Fruit fly (Drosophila melanogaster): Measurements from ENCODE around the gene CG31465.
A peak's percentile ranks its signal among the peaks of the same experiment; 100 is the strongest.

The CG31465 gene

dm6 chr3R:21835388-21836200, 45.0 kb upstream of the CG31465 start (continued):
- TF ChIP-seq CG9609 (GFP tag; optimal IDR thresholded peaks at IDR 0.05) (no peak), sisA (GFP tag; IDR thresholded peaks at IDR 0.05) (no peak), danr (GFP tag; IDR thresholded peaks at IDR 0.05) (no peak), CG7786 (GFP tag; optimal IDR thresholded peaks at IDR 0.05) (no peak), CG10209 (GFP tag; optimal IDR thresholded peaks at IDR 0.05) (peak; percentile 14), fd3F (GFP tag; optimal IDR thresholded peaks at IDR 0.05) (no peak), crol (GFP tag; IDR thresholded peaks at IDR 0.05) (peak; percentile 75), gce (GFP tag; IDR thresholded peaks at IDR 0.05) (0 out of 3 replicates have a peak, but pooled peaks have one; percentile 10), CG10959 (GFP tag; IDR thresholded peaks at IDR 0.05) (no peak), CG6791 (GFP tag; IDR thresholded peaks at IDR 0.05; ENCODE audit: partially characterized antibody) (no peak), CG12219 (GFP tag; optimal IDR thresholded peaks at IDR 0.05) (peak; percentile 9), zfh1 (GFP tag; IDR thresholded peaks at IDR 0.05) (0 out of 3 replicates have a peak, but pooled peaks have one; percentile 35), run (tag; optimal IDR thresholded peaks at IDR 0.05) (no peak), Hr3 (GFP tag; optimal IDR thresholded peaks at IDR 0.05) (no peak), Scr (GFP tag; IDR thresholded peaks at IDR 0.05; ENCODE audit: partially characterized antibody) (no peak), sens-2 (GFP tag; IDR thresholded peaks at IDR 0.05) (no peak), CG7556 (GFP tag; optimal IDR thresholded peaks at IDR 0.05) (peak; percentile 5), lmd (GFP tag; IDR thresholded peaks at IDR 0.05) (no peak), fd64A (GFP tag; optimal IDR thresholded peaks at IDR 0.05) (peak; percentile 4), CG4360 (GFP tag; IDR thresholded peaks at IDR 0.05) (no peak), Opbp (GFP tag; IDR thresholded peaks at IDR 0.05; ENCODE audit: partially characterized antibody) (no peak), Ada2b (GFP tag; IDR thresholded peaks at IDR 0.05) (no peak), pan (optimal IDR thresholded peaks at IDR 0.05) (peak in 1 of 2 experiments; percentile 56), pan (GFP tag; optimal IDR thresholded peaks at IDR 0.05 in 1 of 2, IDR thresholded peaks at IDR 0.05 in 1 of 2) (no peak), Rfx (GFP tag; IDR thresholded peaks at IDR 0.05) (no peak), CG13424 (tag; optimal IDR thresholded peaks at IDR 0.05) (no peak), B-H2 (GFP tag; optimal IDR thresholded peaks at IDR 0.05) (no peak), Bdp1 (GFP tag; optimal IDR thresholded peaks at IDR 0.05) (no peak), CG17328 (GFP tag; IDR thresholded peaks at IDR 0.05) (no peak), CG13287 (GFP tag; IDR thresholded peaks at IDR 0.05; ENCODE audit: partially characterized antibody) (no peak), CG7963 (GFP tag; IDR thresholded peaks at IDR 0.05; ENCODE audit: partially characterized antibody) (no peak), mld (GFP tag; IDR thresholded peaks at IDR 0.05; ENCODE audit: partially characterized antibody) (no peak), CG7987 (GFP tag; optimal IDR thresholded peaks at IDR 0.05) (no peak), sens (GFP tag) (peak; percentile 91), CG17359 (tag; optimal IDR thresholded peaks at IDR 0.05) (peak; percentile 2), CG3281 (GFP tag; optimal IDR thresholded peaks at IDR 0.05) (no peak), knrl (GFP tag; IDR thresholded peaks at IDR 0.05; ENCODE audit: partially characterized antibody) (no peak), luna (GFP tag; optimal IDR thresholded peaks at IDR 0.05) (no peak), CG6254 (GFP tag; optimal IDR thresholded peaks at IDR 0.05) (no peak), HmgD (GFP tag; optimal IDR thresholded peaks at IDR 0.05) (no peak), oc (tag; optimal IDR thresholded peaks at IDR 0.05) (no peak), shn (GFP tag; optimal IDR thresholded peaks at IDR 0.05) (no peak), CG4707 (GFP tag; optimal IDR thresholded peaks at IDR 0.05) (no peak), maf-S (GFP tag; optimal IDR thresholded peaks at IDR 0.05) (no peak), Nf-YB (GFP tag; optimal IDR thresholded peaks at IDR 0.05) (peak; percentile 20), pho (GFP tag; optimal IDR thresholded peaks at IDR 0.05) (no peak), prd (optimal IDR thresholded peaks at IDR 0.05) (no peak), prd (GFP tag; IDR thresholded peaks at IDR 0.05) (no peak), Ets65A (GFP tag) (no peak), lola (GFP tag; optimal IDR thresholded peaks at IDR 0.05) (peak in 1 of 3 experiments; percentile 63)
